Worm (Caenorhabditis elegans) whole organism, L1 larva: ENCODE measurements around the gene pak-2.

Source experiments
- C16A3.4 ChIP-seq: fragments of 150-350 bp; optimal IDR thresholded peaks from 2 replicates; lab custom pipeline; 2014; ENCODE audit warnings: missing biosample characterization, missing genetic modification characterization
- C34B4.2 ChIP-seq: sonication (generic microtip); optimal IDR thresholded peaks from 2 replicates; lab custom pipeline; 2017; ENCODE audit warnings: mild to moderate bottlenecking, missing genetic modification characterization, missing compliant biosample characterization
- Y116A8C.19 ChIP-seq: sonication (generic microtip); optimal IDR thresholded peaks from 2 replicates; lab custom pipeline; 2016; ENCODE audit warnings: missing compliant biosample characterization, missing genetic modification characterization, borderline replicate concordance
- ceh-82 ChIP-seq, 3 experiments: fragments of 150-350 bp in 1 of 3; sonication (generic microtip) in 2 of 3; optimal IDR thresholded peaks; 2 replicates each; lab custom pipeline; 2014 to 2017; ENCODE audit warnings: missing biosample characterization in 3 of 3, missing genetic modification characterization in 3 of 3
- ceh-88 ChIP-seq: fragments of 200-800 bp; sonication (Bioruptor generic); IDR thresholded peaks from 2 replicates; pipeline ENCODE4 v1.3.6; 2022; ENCODE audit warnings: missing genetic modification characterization, missing compliant biosample characterization
- dsc-1 ChIP-seq: sonication (generic microtip); optimal IDR thresholded peaks from 2 replicates; lab custom pipeline; 2016; ENCODE audit warnings: mild to moderate bottlenecking, missing genetic modification characterization, missing compliant biosample characterization
- efl-1 ChIP-seq, 4 experiments: fragments of 150-350 bp; optimal IDR thresholded peaks in 3 of 4; peaks in 1 of 4; 1 replicate in 1 of 4; 2 replicates in 3 of 4; lab custom pipeline; 2014; ENCODE audit warnings: missing biosample characterization in 2 of 4, missing genetic modification characterization in 2 of 4, missing genetic modification reagents in 2 of 4
- efl-3 ChIP-seq: fragments of 200-800 bp; sonication (Bioruptor generic); optimal IDR thresholded peaks from 2 replicates; lab custom pipeline; 2018; ENCODE audit warnings: mild to moderate bottlenecking, missing genetic modification characterization, missing compliant biosample characterization
- egl-13 ChIP-seq: sonication (generic microtip); optimal IDR thresholded peaks from 2 replicates; lab custom pipeline; 2016; ENCODE audit warnings: missing genotype, missing genetic modification reagents, missing genetic modification characterization, missing compliant biosample characterization
- elt-2 ChIP-seq: sonication (generic microtip); optimal IDR thresholded peaks from 2 replicates; lab custom pipeline; 2016; ENCODE audit warnings: missing genetic modification characterization, mild to moderate bottlenecking, inconsistent platforms, missing compliant biosample characterization, missing genetic modification reagents
- fos-1 ChIP-seq: fragments of 150-350 bp; optimal IDR thresholded peaks from 2 replicates; lab custom pipeline; 2014; ENCODE audit warnings: missing biosample characterization, missing genetic modification characterization
- hlh-17 ChIP-seq: fragments of 200-800 bp; sonication (Bioruptor generic); optimal IDR thresholded peaks from 2 replicates; lab custom pipeline; 2018; ENCODE audit warnings: missing genetic modification characterization, mild to moderate bottlenecking, missing compliant biosample characterization, moderate library complexity, borderline replicate concordance
- hlh-4 ChIP-seq: sonication (generic microtip); optimal IDR thresholded peaks from 2 replicates; lab custom pipeline; 2016; ENCODE audit warnings: mild to moderate bottlenecking, missing genetic modification characterization, missing compliant biosample characterization
- hpl-2 ChIP-seq: fragments of 150-350 bp; optimal IDR thresholded peaks from 2 replicates; lab custom pipeline; 2014; ENCODE audit warnings: missing biosample characterization, missing genetic modification reagents, missing genetic modification characterization
- lin-14 ChIP-seq: fragments of 200-800 bp; sonication (Bioruptor generic); optimal IDR thresholded peaks from 2 replicates; lab custom pipeline; 2018; ENCODE audit warnings: mild to moderate bottlenecking, missing genetic modification characterization, moderate library complexity, missing compliant biosample characterization
- lin-15B ChIP-seq: fragments of 150-350 bp; sonication (generic microtip); optimal IDR thresholded peaks from 3 replicates; lab custom pipeline; 2014; ENCODE audit warnings: missing biosample characterization, missing genetic modification characterization
- lin-35 ChIP-seq, 2 experiments: fragments of 150-350 bp; optimal IDR thresholded peaks; 2 replicates each; lab custom pipeline; 2014; ENCODE audit warnings: missing biosample characterization in 2 of 2, missing genetic modification characterization in 2 of 2, missing genetic modification reagents in 2 of 2
- mep-1 ChIP-seq: fragments of 150-350 bp; optimal IDR thresholded peaks from 2 replicates; lab custom pipeline; 2014; ENCODE audit warnings: missing biosample characterization, missing genetic modification characterization
- nhr-12 ChIP-seq: sonication (generic microtip); optimal IDR thresholded peaks from 2 replicates; lab custom pipeline; 2017; ENCODE audit warnings: missing biosample characterization, missing genetic modification characterization
- nhr-19 ChIP-seq: fragments of 200-800 bp; sonication (Bioruptor generic); conservative IDR thresholded peaks from 2 replicates; pipeline ENCODE4 v1.3.6; 2022; ENCODE audit warnings: missing genetic modification characterization, missing compliant biosample characterization
- nhr-20 ChIP-seq: sonication (generic microtip); optimal IDR thresholded peaks from 2 replicates; lab custom pipeline; 2016; ENCODE audit warnings: mild to moderate bottlenecking, missing genetic modification characterization, missing compliant biosample characterization
- nhr-47 ChIP-seq: sonication (generic microtip); optimal IDR thresholded peaks from 2 replicates; lab custom pipeline; 2016; ENCODE audit warnings: mild to moderate bottlenecking, missing genetic modification characterization, moderate library complexity, missing compliant biosample characterization
- nhr-71 ChIP-seq: sonication (generic microtip); optimal IDR thresholded peaks from 2 replicates; lab custom pipeline; 2016; ENCODE audit warnings: mild to moderate bottlenecking, missing genetic modification characterization, moderate library complexity, missing compliant biosample characterization
- nhr-85 ChIP-seq: sonication (generic microtip); peaks from one replicate; lab custom pipeline; 2016; ENCODE audit warnings: missing genetic modification characterization, inconsistent platforms, missing compliant biosample characterization
- pax-3 ChIP-seq: fragments of 200-800 bp; sonication (Bioruptor generic); optimal IDR thresholded peaks from 2 replicates; lab custom pipeline; 2018; ENCODE audit warnings: mild to moderate bottlenecking, missing genetic modification characterization, moderate library complexity, missing compliant biosample characterization
- skn-1 ChIP-seq: fragments of 150-350 bp; optimal IDR thresholded peaks from 2 replicates; lab custom pipeline; 2014; ENCODE audit warnings: missing biosample characterization, missing genetic modification characterization
- snpc-4 ChIP-seq: fragments of 150-350 bp; optimal IDR thresholded peaks from 2 replicates; lab custom pipeline; 2014; ENCODE audit warnings: missing biosample characterization, missing genetic modification characterization
- snu-23 ChIP-seq: sonication (generic microtip); optimal IDR thresholded peaks from 2 replicates; lab custom pipeline; 2016; ENCODE audit warnings: missing genetic modification characterization, missing compliant biosample characterization
- sox-4 ChIP-seq: sonication (generic microtip); optimal IDR thresholded peaks from 2 replicates; lab custom pipeline; 2016; ENCODE audit warnings: missing genetic modification characterization, missing compliant biosample characterization
- tlp-1 ChIP-seq: fragments of 150-350 bp; optimal IDR thresholded peaks from 2 replicates; lab custom pipeline; 2014; ENCODE audit warnings: missing biosample characterization, missing genetic modification characterization
- unc-130 ChIP-seq: fragments of 150-350 bp; optimal IDR thresholded peaks from 2 replicates; lab custom pipeline; 2017; ENCODE audit warnings: missing biosample characterization, missing genetic modification characterization, inconsistent platforms
- vab-15 ChIP-seq: sonication (generic microtip); optimal IDR thresholded peaks from 2 replicates; lab custom pipeline; 2017; ENCODE audit warnings: missing genotype, mild to moderate bottlenecking, missing genetic modification characterization, missing compliant biosample characterization
- zag-1 ChIP-seq: fragments of 150-350 bp; optimal IDR thresholded peaks from 2 replicates; lab custom pipeline; 2014; ENCODE audit warnings: missing biosample characterization, missing genetic modification characterization
- ztf-11 ChIP-seq, 2 experiments: sonication (generic microtip); optimal IDR thresholded peaks; 2 replicates each; lab custom pipeline; 2016 to 2017; ENCODE audit warnings: missing genetic modification characterization in 2 of 2, missing biosample characterization in 1 of 2, missing compliant biosample characterization in 1 of 2

The pak-2 gene

ce11 chrV:11029309-11029708, 9.9 kb downstream of the pak-2 start (continued):
- TF ChIP-seq nhr-47 (tag; lab: Kevin White, UChicago) (peak; percentile 86), pax-3 (peak; percentile 80)

- no peak for TF ChIP-seq snpc-4 (tag; lab: Kevin White, UChicago)
- no peak for TF ChIP-seq ceh-88 (GFP tag; lab: Robert Waterston, UW)
- no peak for TF ChIP-seq ztf-11 (tag; optimal IDR thresholded peaks at IDR 0.05; lab: Kevin White, UChicago)
- no peak for TF ChIP-seq dsc-1 (tag; lab: Kevin White, UChicago)
- no peak for TF ChIP-seq skn-1
- TF ChIP-seq unc-130 (tag; lab: Kevin White, UChicago), result no peak
- TF ChIP-seq lin-15B, result no peak
- no peak for TF ChIP-seq nhr-20 (tag; lab: Kevin White, UChicago)
- TF ChIP-seq tlp-1 (tag; lab: Kevin White, UChicago), result no peak
- TF ChIP-seq efl-1 (optimal IDR thresholded peaks at IDR 0.05; lab: Kevin White, UChicago), result no peak
- TF ChIP-seq efl-1 (GFP tag; optimal IDR thresholded peaks at IDR 0.05 in 1 of 2; lab: Kevin White, UChicago), result no peak
These were observed 11.5 kb downstream of the pak-2 start for ce11 chrV:11027740-11028139.

- TF ChIP-seq vab-15, result no peak
- no peak for TF ChIP-seq snu-23
- TF ChIP-seq elt-2 (tag; lab: Kevin White, UChicago), result no peak
- no peak for TF ChIP-seq nhr-47 (tag; lab: Kevin White, UChicago)
- no peak for TF ChIP-seq egl-13 (tag; lab: Kevin White, UChicago)
- TF ChIP-seq hpl-2, result no peak
- TF ChIP-seq nhr-12 (tag; lab: Kevin White, UChicago), result no peak
- no peak for TF ChIP-seq C16A3.4 (tag; lab: Kevin White, UChicago)
- no peak for TF ChIP-seq C34B4.2
- no peak for TF ChIP-seq ceh-82 (tag; optimal IDR thresholded peaks at IDR 0.05; lab: Kevin White, UChicago)
- no peak for TF ChIP-seq mep-1 (tag; lab: Kevin White, UChicago)
- no peak for TF ChIP-seq nhr-19 (GFP tag; lab: Robert Waterston, UW)
- no peak for TF ChIP-seq efl-3
- no peak for TF ChIP-seq zag-1 (tag; lab: Kevin White, UChicago)
- TF ChIP-seq hlh-17 (GFP tag; lab: Kevin White, UChicago), result no peak
- no peak for TF ChIP-seq Y116A8C.19
- no peak for TF ChIP-seq sox-4
These were observed 16.4 kb downstream of the pak-2 start, which contains the start of the genes C13G3.12 and hot-6 for ce11 chrV:11022817-11023216. C13G3.12 (minus strand) TSS chrV:11022917. hot-6 (minus strand) TSS chrV:11022937.

- peak; percentile 58 for TF ChIP-seq nhr-85
- TF ChIP-seq hlh-4, result no peak
- no peak for TF ChIP-seq efl-1 (optimal IDR thresholded peaks at IDR 0.05; lab: Kevin White, UChicago)
- peak in 1 of 2 experiments; percentile 72 for TF ChIP-seq efl-1 (GFP tag; optimal IDR thresholded peaks at IDR 0.05 in 1 of 2; lab: Kevin White, UChicago)
- peak; percentile 5 for TF ChIP-seq lin-14
- peak in 1 of 2 experiments; percentile 1 for TF ChIP-seq lin-35 (GFP tag; optimal IDR thresholded peaks at IDR 0.05; lab: Kevin White, UChicago)
These were observed 22.2 kb downstream of the pak-2 start for ce11 chrV:11016846-11017553.

ce11 chrV:11014758-11015157, 24.5 kb downstream of the pak-2 start:
- TF ChIP-seq fos-1 (tag; lab: Kevin White, UChicago) (no peak), nhr-71 (tag; lab: Kevin White, UChicago) (peak; percentile 33), hlh-4 (peak; percentile 91), nhr-47 (tag; lab: Kevin White, UChicago) (peak; percentile 4)
